Fruit fly (Drosophila melanogaster): ENCODE measurements around the gene Tbh.

DNA sequence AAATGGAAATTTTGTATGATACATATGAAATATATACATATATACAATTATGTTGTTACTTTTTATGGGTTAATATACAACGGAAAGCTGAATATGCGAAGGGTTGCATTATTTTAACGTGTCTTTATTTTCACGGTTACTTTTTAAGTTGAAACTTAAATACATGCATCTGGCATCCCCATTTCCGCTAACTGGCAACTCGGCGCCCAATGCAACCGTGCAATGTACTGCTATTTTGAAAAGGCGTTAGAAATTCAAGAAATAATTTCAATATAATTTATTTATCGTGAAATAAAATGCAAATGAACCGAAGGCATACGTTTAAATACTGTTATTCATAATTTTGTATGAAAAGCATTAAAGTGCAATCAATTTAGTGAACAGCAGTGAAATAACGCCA, 8.9 kb upstream of the Tbh start:
- TF ChIP-seq CG9948 (tag; optimal IDR thresholded peaks at IDR 0.05) (no peak), CG17806 (tag; optimal IDR thresholded peaks at IDR 0.05) (no peak)

Data from whole organism, pupa.